Worm (Caenorhabditis elegans) whole organism, young adult: ENCODE results near the gene nhr-203.

Experiments used
- him-1 ChIP-seq: sonication (generic microtip); optimal IDR thresholded peaks from 2 replicates; lab custom pipeline; 2016; ENCODE audit warnings: missing genotype, missing genetic modification reagents, missing genetic modification characterization, missing compliant biosample characterization
- nhr-120 ChIP-seq: fragments of 200-800 bp; sonication (Bioruptor generic); IDR thresholded peaks from 2 replicates; pipeline ENCODE4 v1.3.6; 2022; ENCODE audit warnings: missing genetic modification characterization, missing compliant biosample characterization
- sea-2 ChIP-seq: fragments of 200-800 bp; sonication (Bioruptor generic); IDR thresholded peaks from 2 replicates; pipeline ENCODE4 v1.3.6; 2022; ENCODE audit warnings: missing genetic modification characterization, missing compliant biosample characterization
- unc-62 ChIP-seq: fragments of 150-350 bp; optimal IDR thresholded peaks from 2 replicates; lab custom pipeline; 2014; ENCODE audit warnings: missing biosample characterization, missing genetic modification reagents, missing genetic modification characterization

DNA sequence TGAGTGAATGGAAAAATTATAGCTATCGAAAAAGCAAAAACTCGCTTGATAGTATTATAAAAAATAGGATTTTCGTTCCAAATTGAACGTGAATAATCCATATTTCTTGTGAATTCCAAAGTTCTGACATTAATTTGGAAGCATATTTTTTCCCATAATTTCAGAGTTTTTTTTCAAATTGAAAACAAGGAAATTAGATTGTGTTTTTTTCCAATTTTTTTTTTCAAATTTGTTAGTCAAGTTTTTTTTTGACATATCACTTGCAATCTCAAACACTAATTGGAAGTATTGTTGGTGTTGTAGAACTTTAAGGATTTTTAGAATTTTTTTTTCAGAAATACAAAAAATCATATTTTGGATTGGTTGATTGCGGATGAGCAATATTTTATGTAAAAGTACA is 13.0 kb upstream of the nhr-203 start, which contains the start of gene srh-34:
- TF ChIP-seq him-1 (tag; lab: Kevin White, UChicago), result no peak
- no peak for TF ChIP-seq nhr-120 (GFP tag; lab: Robert Waterston, UW)
- TF ChIP-seq unc-62 (GFP tag; lab: Kevin White, UChicago), result no peak
- TF ChIP-seq sea-2 (GFP tag; lab: Robert Waterston, UW), result no peak
